Worm (Caenorhabditis elegans) whole organism, L3 larva: ENCODE data around the gene K08B5.2.
A peak's percentile ranks its signal among the peaks of the same experiment; 100 is the strongest.

Experiments used
- R02D3.7 ChIP-seq: fragments of 150-350 bp; optimal IDR thresholded peaks from 2 replicates; lab custom pipeline; 2014; ENCODE audit warnings: missing biosample characterization, missing genetic modification characterization
- ZK546.5 ChIP-seq: sonication (generic microtip); optimal IDR thresholded peaks from 2 replicates; lab custom pipeline; 2017; ENCODE audit warnings: missing biosample characterization, missing genetic modification characterization
- aly-2 ChIP-seq: fragments of 150-350 bp; optimal IDR thresholded peaks from 2 replicates; lab custom pipeline; 2014; ENCODE audit warnings: missing biosample characterization, missing genetic modification characterization
- ama-1 ChIP-seq: fragments of 150-350 bp; optimal IDR thresholded peaks from 2 replicates; lab custom pipeline; 2018
- ceh-9 ChIP-seq: sonication (generic microtip); optimal IDR thresholded peaks from 2 replicates; lab custom pipeline; 2018; ENCODE audit warnings: missing biosample characterization, missing genetic modification characterization
- daf-12 ChIP-seq: fragments of 150-350 bp; optimal IDR thresholded peaks from 2 replicates; lab custom pipeline; 2014; ENCODE audit warnings: missing biosample characterization, missing genetic modification reagents, missing genetic modification characterization
- egl-27 ChIP-seq: sonication (generic microtip); optimal IDR thresholded peaks from 4 replicates; lab custom pipeline; 2017; ENCODE audit warnings: missing biosample characterization, missing genetic modification reagents, missing genetic modification characterization
- egl-5 ChIP-seq: fragments of 150-350 bp; optimal IDR thresholded peaks from 2 replicates; lab custom pipeline; 2017; ENCODE audit warnings: missing biosample characterization, missing genetic modification reagents, missing genetic modification characterization, inconsistent platforms
- elt-2 ChIP-seq: sonication (generic microtip); optimal IDR thresholded peaks from 2 replicates; lab custom pipeline; 2016; ENCODE audit warnings: missing genetic modification reagents, mild to moderate bottlenecking, missing genetic modification characterization, missing compliant biosample characterization
- eor-1 ChIP-seq, 2 experiments: fragments of 150-350 bp; optimal IDR thresholded peaks; 2 replicates each; lab custom pipeline; 2014 to 2018; ENCODE audit warnings: missing biosample characterization in 2 of 2, missing genetic modification characterization in 2 of 2
- fkh-10 ChIP-seq: sonication (generic microtip); optimal IDR thresholded peaks from 2 replicates; lab custom pipeline; 2017; ENCODE audit warnings: missing biosample characterization, missing genetic modification reagents, missing genetic modification characterization
- fkh-2 ChIP-seq: fragments of 150-350 bp; optimal IDR thresholded peaks from 2 replicates; lab custom pipeline; 2014; ENCODE audit warnings: missing biosample characterization, missing genetic modification reagents, missing genetic modification characterization
- fos-1 ChIP-seq: fragments of 150-350 bp; optimal IDR thresholded peaks from 2 replicates; lab custom pipeline; 2014; ENCODE audit warnings: missing biosample characterization, missing genetic modification characterization
- hmg-11 ChIP-seq: sonication (generic microtip); optimal IDR thresholded peaks from 2 replicates; lab custom pipeline; 2016; ENCODE audit warnings: missing genetic modification characterization, missing compliant biosample characterization
- jun-1 ChIP-seq: fragments of 150-350 bp; optimal IDR thresholded peaks from 2 replicates; lab custom pipeline; 2014; ENCODE audit warnings: missing biosample characterization, missing genetic modification reagents, missing genetic modification characterization
- lin-15B ChIP-seq: fragments of 150-350 bp; optimal IDR thresholded peaks from 2 replicates; lab custom pipeline; 2014; ENCODE audit warnings: missing biosample characterization, missing genetic modification characterization
- lsy-12 ChIP-seq: sonication (generic microtip); optimal IDR thresholded peaks from 2 replicates; lab custom pipeline; 2016; ENCODE audit warnings: mild to moderate bottlenecking, missing genetic modification characterization, missing compliant biosample characterization
- mdl-1 ChIP-seq: fragments of 150-350 bp; optimal IDR thresholded peaks from 2 replicates; lab custom pipeline; 2014; ENCODE audit warnings: missing biosample characterization, missing genetic modification characterization
- mml-1 ChIP-seq: fragments of 150-350 bp; sonication (generic microtip); optimal IDR thresholded peaks from 3 replicates; lab custom pipeline; 2014; ENCODE audit warnings: missing biosample characterization, missing genetic modification characterization
- nfya-1 ChIP-seq: sonication (generic microtip); optimal IDR thresholded peaks from 2 replicates; lab custom pipeline; 2017; ENCODE audit warnings: missing genetic modification characterization, mild to moderate bottlenecking, missing compliant biosample characterization, antibody characterized with exemption, moderate library complexity; ENCODE audit not compliant: insufficient read depth
- nhr-11 ChIP-seq: fragments of 150-350 bp; optimal IDR thresholded peaks from 2 replicates; lab custom pipeline; 2014; ENCODE audit warnings: missing biosample characterization, missing genetic modification characterization
- nhr-12 ChIP-seq: fragments of 150-350 bp; optimal IDR thresholded peaks from 2 replicates; lab custom pipeline; 2014; ENCODE audit warnings: missing biosample characterization, missing genetic modification characterization
- nhr-23 ChIP-seq: fragments of 150-350 bp; optimal IDR thresholded peaks from 2 replicates; lab custom pipeline; 2014; ENCODE audit warnings: missing biosample characterization, missing genetic modification reagents, missing genetic modification characterization
- nhr-237 ChIP-seq: fragments of 150-350 bp; optimal IDR thresholded peaks from 2 replicates; lab custom pipeline; 2014; ENCODE audit warnings: missing biosample characterization, missing genetic modification characterization
- nhr-25 ChIP-seq: sonication (generic microtip); optimal IDR thresholded peaks from 2 replicates; lab custom pipeline; 2017; ENCODE audit warnings: missing biosample characterization, missing genetic modification characterization
- nhr-43 ChIP-seq: sonication (generic microtip); optimal IDR thresholded peaks from 2 replicates; lab custom pipeline; 2016; ENCODE audit warnings: mild to moderate bottlenecking, missing genetic modification characterization, missing compliant biosample characterization; ENCODE audit not compliant: poor library complexity, severe bottlenecking
- nhr-67 ChIP-seq: fragments of 150-350 bp; optimal IDR thresholded peaks from 2 replicates; lab custom pipeline; 2014; ENCODE audit warnings: missing biosample characterization, missing genetic modification characterization
- nhr-76 ChIP-seq: fragments of 150-350 bp; sonication (generic microtip); optimal IDR thresholded peaks from 5 replicates; lab custom pipeline; 2014; ENCODE audit warnings: missing biosample characterization, missing genetic modification characterization
- nhr-77 ChIP-seq: fragments of 150-350 bp; optimal IDR thresholded peaks from 2 replicates; lab custom pipeline; 2014; ENCODE audit warnings: missing biosample characterization, missing genetic modification characterization
- pha-4 ChIP-seq: fragments of 150-350 bp; optimal IDR thresholded peaks from 2 replicates; lab custom pipeline; 2014; ENCODE audit warnings: missing biosample characterization, missing genetic modification reagents, missing genetic modification characterization
- snpc-4 ChIP-seq: fragments of 150-350 bp; optimal IDR thresholded peaks from 2 replicates; lab custom pipeline; 2014; ENCODE audit warnings: missing biosample characterization, missing genetic modification characterization
- tbx-2 ChIP-seq: sonication (generic microtip); optimal IDR thresholded peaks from 2 replicates; lab custom pipeline; 2016; ENCODE audit warnings: mild to moderate bottlenecking, missing genetic modification characterization, missing compliant biosample characterization
- unc-39 ChIP-seq: sonication (generic microtip); optimal IDR thresholded peaks from 4 replicates; lab custom pipeline; 2017; ENCODE audit warnings: missing biosample characterization, missing genetic modification characterization
- unc-62 ChIP-seq: fragments of 150-350 bp; sonication (generic microtip); optimal IDR thresholded peaks from 4 replicates; lab custom pipeline; 2014; ENCODE audit warnings: missing biosample characterization, missing genetic modification reagents, missing genetic modification characterization
- zag-1 ChIP-seq: fragments of 150-350 bp; optimal IDR thresholded peaks from 2 replicates; lab custom pipeline; 2014; ENCODE audit warnings: missing biosample characterization, missing genetic modification characterization
- ztf-11 ChIP-seq: fragments of 150-350 bp; optimal IDR thresholded peaks from 2 replicates; lab custom pipeline; 2014; ENCODE audit warnings: missing biosample characterization, missing genetic modification characterization
- ztf-4 ChIP-seq: fragments of 150-350 bp; optimal IDR thresholded peaks from 2 replicates; lab custom pipeline; 2014; ENCODE audit warnings: missing biosample characterization, missing genetic modification characterization

K08B5.2 gene

DNA sequence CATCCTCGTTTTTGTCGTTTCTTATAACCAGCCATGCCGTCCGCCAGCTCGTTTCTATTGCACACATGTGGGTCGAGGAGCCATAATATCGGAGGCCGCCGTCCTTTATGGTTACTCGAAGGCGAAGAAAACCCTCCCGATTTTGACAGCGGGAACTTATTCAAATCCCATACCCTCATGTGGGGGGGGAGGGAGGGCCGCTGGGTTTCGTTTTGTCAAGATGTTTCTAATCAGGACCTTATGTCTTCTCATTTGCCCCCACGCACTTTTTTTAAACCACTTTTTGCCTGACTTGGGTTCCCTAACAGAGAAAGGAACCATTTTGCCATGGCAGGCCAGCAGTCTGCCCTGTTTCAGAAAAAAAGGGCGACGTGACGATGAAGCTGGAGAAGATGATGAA lies 21.2 kb downstream of the K08B5.2 start:
- TF ChIP-seq elt-2 (tag; lab: Kevin White, UChicago) = no peak
- no peak for TF ChIP-seq R02D3.7 (tag; lab: Kevin White, UChicago)
- no peak for TF ChIP-seq ZK546.5 (tag; lab: Kevin White, UChicago)
- no peak for TF ChIP-seq zag-1 (tag; lab: Kevin White, UChicago)
- no peak for TF ChIP-seq mml-1 (tag; lab: Kevin White, UChicago)
- no peak for TF ChIP-seq aly-2 (tag; lab: Kevin White, UChicago)
- no peak for TF ChIP-seq fkh-2 (tag; lab: Kevin White, UChicago)
- TF ChIP-seq nhr-237 (tag; lab: Kevin White, UChicago) = no peak
- no peak for TF ChIP-seq egl-5
- TF ChIP-seq mdl-1 (tag; lab: Kevin White, UChicago) = no peak
- no peak for TF ChIP-seq lsy-12 (tag; lab: Kevin White, UChicago)
- no peak for TF ChIP-seq egl-27 (tag; lab: Kevin White, UChicago)
- no peak for TF ChIP-seq pha-4 (tag; lab: Kevin White, UChicago)
- no peak for TF ChIP-seq daf-12

DNA sequence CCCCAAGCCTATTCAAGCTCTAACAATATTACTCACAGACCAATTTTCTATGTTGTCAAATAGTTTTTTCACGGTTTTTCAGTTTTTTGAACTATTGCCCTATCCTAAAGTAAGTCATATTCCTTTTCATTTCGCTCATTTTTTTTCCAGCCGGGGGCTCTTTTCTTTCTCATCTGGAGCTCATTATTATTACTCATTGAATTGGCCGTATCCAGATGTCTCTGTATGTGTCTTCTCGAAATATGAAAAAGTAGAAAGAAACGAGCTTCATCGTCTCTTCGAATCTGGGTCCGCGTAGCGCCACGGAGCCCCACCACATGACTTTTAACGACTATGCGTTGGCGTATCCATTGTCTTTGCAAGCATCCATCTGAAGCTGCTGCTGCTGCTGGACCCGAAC lies 23.2 kb downstream of the K08B5.2 start:
- no peak for TF ChIP-seq snpc-4
- no peak for TF ChIP-seq aly-2 (tag; lab: Kevin White, UChicago)
- TF ChIP-seq ceh-9 = no peak
- no peak for TF ChIP-seq nhr-77 (tag; lab: Kevin White, UChicago)
- no peak for TF ChIP-seq eor-1 (tag; optimal IDR thresholded peaks at IDR 0.05; lab: Kevin White, UChicago)
- no peak for TF ChIP-seq nfya-1 (tag; lab: Kevin White, UChicago)
- no peak for TF ChIP-seq nhr-67 (tag; lab: Kevin White, UChicago)
- no peak for TF ChIP-seq pha-4 (tag; lab: Kevin White, UChicago)
- no peak for TF ChIP-seq egl-27 (tag; lab: Kevin White, UChicago)
- TF ChIP-seq unc-39 (tag; lab: Kevin White, UChicago) = no peak
- no peak for TF ChIP-seq fos-1
- no peak for TF ChIP-seq fkh-10 (GFP tag; lab: Kevin White, UChicago)
- no peak for TF ChIP-seq daf-12
- TF ChIP-seq ama-1 (lab: Kevin White, UChicago) = no peak
- TF ChIP-seq nhr-237 (tag; lab: Kevin White, UChicago) = no peak
- TF ChIP-seq nhr-12 (tag; lab: Kevin White, UChicago) = no peak
- TF ChIP-seq ztf-4 (tag; lab: Kevin White, UChicago) = no peak
- no peak for TF ChIP-seq ZK546.5 (tag; lab: Kevin White, UChicago)
- no peak for TF ChIP-seq lin-15B (tag; lab: Kevin White, UChicago)
- TF ChIP-seq, all 47 proteins: peak for 0

DNA sequence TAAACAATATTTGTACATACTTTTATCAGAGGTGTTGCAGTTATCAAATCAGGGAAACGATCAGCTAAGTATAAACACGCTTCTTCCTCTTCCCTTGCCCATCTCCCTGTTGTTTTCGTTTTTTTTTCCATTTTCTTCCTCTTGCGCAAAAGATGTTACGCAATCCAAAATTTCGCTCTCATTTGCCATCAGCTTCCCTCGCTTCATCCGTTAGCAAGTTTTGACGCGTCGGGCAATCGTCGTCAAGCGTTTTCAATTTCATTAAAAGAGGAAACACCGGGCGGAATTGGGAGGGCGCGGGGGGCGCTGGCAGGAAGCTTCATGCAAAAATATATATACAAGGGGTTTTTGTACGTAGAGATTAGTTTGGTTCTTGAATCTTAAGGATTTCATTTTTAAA lies 23.8 kb downstream of the K08B5.2 start:
- TF ChIP-seq nhr-43 (tag; lab: Kevin White, UChicago) = peak; percentile 33
- peak; percentile 7 for TF ChIP-seq nhr-25 (tag; lab: Kevin White, UChicago)
- TF ChIP-seq fkh-10 (GFP tag; lab: Kevin White, UChicago) = no peak

DNA sequence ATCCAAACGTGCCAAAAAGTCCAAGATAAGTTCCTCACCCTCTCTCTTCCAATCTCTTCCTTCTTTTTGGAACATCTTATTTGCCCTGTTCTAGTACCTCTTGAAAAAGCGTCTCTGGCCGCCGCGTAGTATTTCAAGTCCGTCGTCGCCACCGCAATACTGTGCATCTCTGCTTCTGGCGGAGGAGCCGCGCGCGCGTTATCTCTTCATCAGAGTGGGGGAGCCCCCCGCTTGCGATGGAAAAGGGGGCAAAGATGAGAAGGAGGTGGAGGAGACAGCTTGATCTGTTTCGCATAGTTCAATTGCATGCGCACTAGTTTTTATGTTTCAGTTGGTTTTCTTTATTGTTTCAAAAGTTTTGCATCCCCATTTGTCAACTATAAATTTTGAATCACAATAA lies 25.9 kb downstream of the K08B5.2 start:
- no peak for TF ChIP-seq egl-27 (tag; lab: Kevin White, UChicago)
- TF ChIP-seq fkh-10 (GFP tag; lab: Kevin White, UChicago) = no peak
- no peak for TF ChIP-seq tbx-2 (tag; lab: Kevin White, UChicago)
- TF ChIP-seq aly-2 (tag; lab: Kevin White, UChicago) = no peak
- TF ChIP-seq hmg-11 (tag; lab: Kevin White, UChicago) = no peak
- no peak for TF ChIP-seq mdl-1 (tag; lab: Kevin White, UChicago)
- TF ChIP-seq jun-1 (tag; lab: Kevin White, UChicago) = no peak
- TF ChIP-seq nhr-23 (tag; lab: Kevin White, UChicago) = no peak
- no peak for TF ChIP-seq ztf-11 (tag; lab: Kevin White, UChicago)
- no peak for TF ChIP-seq nhr-77 (tag; lab: Kevin White, UChicago)
- no peak for TF ChIP-seq nhr-11 (tag; lab: Kevin White, UChicago)
- TF ChIP-seq lsy-12 (tag; lab: Kevin White, UChicago) = no peak
- no peak for TF ChIP-seq egl-5
- TF ChIP-seq fos-1 = no peak
- TF ChIP-seq nhr-76 = no peak
- TF ChIP-seq unc-62 (GFP tag; lab: Kevin White, UChicago) = no peak
- TF ChIP-seq, all 47 proteins: peak for 0
